Worm (Caenorhabditis elegans) whole organism, late embryonic: ENCODE measurements around the gene ttbk-8.2.

Experiments
- ama-1 ChIP-seq: fragments of 150-350 bp; optimal IDR thresholded peaks from 2 replicates; lab custom pipeline; 2014
- dmd-4 ChIP-seq: sonication (generic microtip); optimal IDR thresholded peaks from 2 replicates; lab custom pipeline; 2016; ENCODE audit warnings: borderline replicate concordance, missing genetic modification characterization, missing compliant biosample characterization
- hlh-30 ChIP-seq: sonication (generic microtip); optimal IDR thresholded peaks from 2 replicates; lab custom pipeline; 2017; ENCODE audit warnings: antibody characterized with exemption, missing genetic modification characterization, missing compliant biosample characterization; ENCODE audit not compliant: insufficient read depth
- pha-4 ChIP-seq: fragments of 150-350 bp; optimal IDR thresholded peaks from 2 replicates; lab custom pipeline; 2018; ENCODE audit warnings: missing biosample characterization, missing genetic modification reagents, missing genetic modification characterization
- ref-2 ChIP-seq: sonication (generic microtip); optimal IDR thresholded peaks from 2 replicates; lab custom pipeline; 2016; ENCODE audit warnings: missing genetic modification characterization, missing compliant biosample characterization
- sox-2 ChIP-seq: fragments of 200-800 bp; sonication (Bioruptor generic); IDR thresholded peaks from 2 replicates; pipeline ENCODE4 v1.3.6; 2022; ENCODE audit warnings: missing genetic modification reagents, missing genetic modification characterization, missing compliant biosample characterization
- tbx-7 ChIP-seq: sonication (generic microtip); optimal IDR thresholded peaks from 2 replicates; lab custom pipeline; 2016; ENCODE audit warnings: missing genotype, missing genetic modification characterization, missing compliant biosample characterization
- unc-55 ChIP-seq: sonication (generic microtip); optimal IDR thresholded peaks from 2 replicates; lab custom pipeline; 2017; ENCODE audit warnings: missing biosample characterization, missing genetic modification reagents, missing genetic modification characterization

DNA sequence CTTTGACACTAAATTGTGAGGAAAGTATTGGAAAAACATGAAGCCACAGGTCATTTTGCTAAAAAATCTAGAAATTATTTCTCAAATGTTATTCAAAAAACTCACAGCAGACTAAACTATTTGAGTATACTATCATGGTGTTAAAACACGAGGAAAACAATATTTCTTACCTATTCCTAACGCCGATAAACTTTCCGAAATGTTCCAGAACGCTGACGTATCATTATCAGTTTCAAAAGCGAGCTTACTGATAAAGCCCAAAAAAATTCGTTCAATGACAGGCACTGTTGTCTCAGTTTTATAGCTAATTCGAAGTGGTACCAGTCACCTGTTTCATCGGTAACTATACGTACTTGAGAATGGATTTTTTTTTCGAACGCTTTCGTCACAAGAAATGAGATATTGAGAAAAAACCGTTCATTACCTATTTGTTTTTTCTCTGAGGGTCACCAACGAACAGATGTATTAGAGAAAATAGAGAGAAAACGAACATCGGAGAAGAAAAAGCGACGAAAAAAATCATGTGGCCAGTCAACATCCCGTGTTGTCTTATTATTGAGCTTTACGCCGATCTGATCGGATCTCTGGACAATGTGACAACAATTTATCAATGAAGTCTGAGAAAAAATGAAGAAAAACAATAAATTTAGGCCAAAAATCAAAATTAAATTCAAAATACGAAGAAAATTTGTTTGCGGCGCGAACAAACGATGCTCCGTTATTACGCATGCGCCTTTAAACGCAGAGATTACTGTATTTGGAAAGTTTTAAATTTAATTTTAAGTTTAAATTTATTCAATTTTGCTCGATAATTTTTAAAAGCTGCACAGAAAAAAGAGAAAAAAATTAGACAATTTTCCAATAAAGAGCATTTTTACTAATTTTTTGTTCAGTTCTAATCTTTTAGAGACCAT lies 34.6 kb downstream of the ttbk-8.2 start:
- TF ChIP-seq hlh-30 (tag; lab: Kevin White, UChicago) (no peak), tbx-7 (tag; lab: Kevin White, UChicago) (no peak), dmd-4 (tag; lab: Kevin White, UChicago) (no peak), sox-2 (GFP tag; lab: Robert Waterston, UW) (no peak), pha-4 (tag; lab: Kevin White, UChicago) (no peak), ama-1 (lab: Kevin White, UChicago) (no peak), unc-55 (no peak), ref-2 (no peak)
